Fruit fly (Drosophila melanogaster) whole organism, embryonic: ENCODE results near the gene CG3198.

Experiments
- ATbp ChIP-seq: fragments of 200-800 bp; sonication (Bioruptor generic); optimal IDR thresholded peaks from 2 replicates; lab custom pipeline; 2017; ENCODE audit warnings: missing biosample characterization, mild to moderate bottlenecking, missing genetic modification characterization, missing genetic modification reagents
- Aef1 ChIP-seq: fragments of 200-800 bp; sonication (Bioruptor generic); IDR thresholded peaks from 3 replicates; pipeline ENCODE4 v1.3.6; 2022; ENCODE audit warnings: missing biosample characterization, missing genetic modification characterization
- Atf6 ChIP-seq: fragments of 200-800 bp; sonication (Bioruptor generic); IDR thresholded peaks from 2 replicates; pipeline ENCODE4 v1.3.6; 2022; ENCODE audit warnings: missing biosample characterization, missing genetic modification characterization
- Awh ChIP-seq: fragments of 200-800 bp; sonication (Bioruptor generic); IDR thresholded peaks from 2 replicates; pipeline ENCODE4, ENCODE4 v1.3.6; 2022; ENCODE audit warnings: missing biosample characterization, missing genetic modification characterization
- Bgb ChIP-seq: fragments of 200-800 bp; sonication (Bioruptor generic); IDR thresholded peaks from 2 replicates; pipeline ENCODE4 v1.3.6; 2022; ENCODE audit warnings: missing biosample characterization, missing genetic modification characterization; ENCODE audit not compliant: partially characterized antibody
- CG10959 ChIP-seq: fragments of 200-800 bp; sonication (Bioruptor generic); IDR thresholded peaks from 2 replicates; pipeline ENCODE4 v1.3.6; 2022; ENCODE audit warnings: missing biosample characterization, missing genetic modification characterization
- CG11560 ChIP-seq: fragments of 200-800 bp; sonication (Bioruptor generic); IDR thresholded peaks from 3 replicates; pipeline ENCODE4 v1.3.6; 2022; ENCODE audit warnings: missing biosample characterization, missing genetic modification characterization
- CG12942 ChIP-seq: fragments of 200-800 bp; sonication (Bioruptor generic); optimal IDR thresholded peaks from 3 replicates; lab custom pipeline; 2016; ENCODE audit warnings: missing biosample characterization, missing genetic modification characterization
- CG13894 ChIP-seq: fragments of 200-800 bp; sonication (Bioruptor generic); optimal IDR thresholded peaks from 3 replicates; lab custom pipeline; 2018; ENCODE audit warnings: missing biosample characterization, mild to moderate bottlenecking, missing genetic modification characterization, moderate library complexity
- CG14050 ChIP-seq: fragments of 200-800 bp; sonication (Bioruptor generic); IDR thresholded peaks from 3 replicates; pipeline ENCODE4 v1.3.6; 2022; ENCODE audit warnings: missing biosample characterization, missing genetic modification characterization
- CG1602 ChIP-seq: fragments of 200-800 bp; sonication (Bioruptor generic); optimal IDR thresholded peaks from 3 replicates; lab custom pipeline; 2016; ENCODE audit warnings: missing biosample characterization, missing genetic modification characterization
- CG1647 ChIP-seq: fragments of 200-800 bp; sonication (Bioruptor generic); optimal IDR thresholded peaks from 3 replicates; lab custom pipeline; 2016; ENCODE audit warnings: missing biosample characterization, missing genetic modification characterization
- CG16779 ChIP-seq: fragments of 200-800 bp; sonication (Bioruptor generic); IDR thresholded peaks from 2 replicates; pipeline ENCODE4 v1.3.6; 2022; ENCODE audit warnings: missing biosample characterization, missing genetic modification characterization
- CG17328 ChIP-seq: fragments of 200-800 bp; sonication (Bioruptor generic); IDR thresholded peaks from 2 replicates; pipeline ENCODE4 v1.3.6; 2022; ENCODE audit warnings: missing biosample characterization, missing genetic modification characterization
- CG17359 ChIP-seq: fragments of 200-800 bp; sonication (Bioruptor generic); optimal IDR thresholded peaks from 3 replicates; lab custom pipeline; 2018; ENCODE audit warnings: missing biosample characterization, mild to moderate bottlenecking, missing genetic modification characterization, moderate library complexity
- CG2120 ChIP-seq: fragments of 200-800 bp; sonication (Bioruptor generic); optimal IDR thresholded peaks from 3 replicates; lab custom pipeline; 2016; ENCODE audit warnings: missing biosample characterization, missing genetic modification characterization
- CG32532 ChIP-seq: fragments of 200-800 bp; sonication (Bioruptor generic); IDR thresholded peaks from 2 replicates; pipeline ENCODE4 v1.3.6; 2022; ENCODE audit warnings: missing biosample characterization, missing genetic modification characterization
- CG33557 ChIP-seq: fragments of 200-800 bp; sonication (Bioruptor generic); optimal IDR thresholded peaks from 2 replicates; lab custom pipeline; 2019; ENCODE audit warnings: missing biosample characterization, mild to moderate bottlenecking, missing genetic modification characterization, moderate library complexity
- CG9797 ChIP-seq: fragments of 200-800 bp; sonication (Bioruptor generic); optimal IDR thresholded peaks from 3 replicates; lab custom pipeline; 2018; ENCODE audit warnings: missing biosample characterization, mild to moderate bottlenecking, missing genetic modification characterization
- CHES-1-like ChIP-seq: fragments of 200-800 bp; sonication (Bioruptor generic); optimal IDR thresholded peaks from 2 replicates; lab custom pipeline; 2016; ENCODE audit warnings: missing biosample characterization, missing genetic modification characterization
- Chrac-16 ChIP-seq: fragments of 200-800 bp; sonication (Bioruptor generic); optimal IDR thresholded peaks from 3 replicates; lab custom pipeline; 2016; ENCODE audit warnings: missing biosample characterization, missing genetic modification characterization
- Dfd ChIP-seq, 2 experiments: fragments of >200 bp; optimal IDR thresholded peaks; 2 replicates each; lab custom pipeline; 2017; ENCODE audit warnings: missing biosample characterization in 2 of 2, missing genetic modification characterization in 2 of 2
- Dp ChIP-seq: fragments of 200-800 bp; sonication (Bioruptor generic); optimal IDR thresholded peaks from 2 replicates; lab custom pipeline; 2018; ENCODE audit warnings: missing biosample characterization, mild to moderate bottlenecking, missing genetic modification characterization, moderate library complexity
- Ets65A ChIP-seq: fragments of 200-800 bp; sonication (Bioruptor generic); peaks from one replicate; lab custom pipeline; 2016; ENCODE audit warnings: missing biosample characterization, missing genetic modification characterization
- HLH3B ChIP-seq: fragments of 200-800 bp; sonication (Bioruptor generic); IDR thresholded peaks from 2 replicates; pipeline ENCODE4 v1.3.6; 2022; ENCODE audit warnings: missing biosample characterization, missing genetic modification characterization
- Hr51 ChIP-seq, 2 experiments: fragments of 200-800 bp; sonication (Bioruptor generic); optimal IDR thresholded peaks; 2 replicates in 1 of 2; 3 replicates in 1 of 2; lab custom pipeline; 2016 to 2018; ENCODE audit warnings: missing biosample characterization in 2 of 2, missing genetic modification characterization in 2 of 2, mild to moderate bottlenecking in 1 of 2, moderate library complexity in 1 of 2
- Jarid2 ChIP-seq: fragments of 200-800 bp; sonication (Bioruptor generic); optimal IDR thresholded peaks from 3 replicates; lab custom pipeline; 2017; ENCODE audit warnings: mild to moderate bottlenecking, missing biosample characterization, missing genetic modification reagents, missing genetic modification characterization
- MBD-R2 ChIP-seq: fragments of 200-800 bp; sonication (Bioruptor generic); IDR thresholded peaks from 2 replicates; pipeline ENCODE4 v1.3.6; 2022; ENCODE audit warnings: missing biosample characterization, missing genetic modification characterization
- NFAT ChIP-seq: fragments of 200-800 bp; sonication (Bioruptor generic); IDR thresholded peaks from 2 replicates; pipeline ENCODE4 v1.3.6; 2022; ENCODE audit warnings: missing biosample characterization, missing genetic modification characterization
- PHDP ChIP-seq: fragments of 200-800 bp; sonication (Bioruptor generic); optimal IDR thresholded peaks from 3 replicates; lab custom pipeline; 2018; ENCODE audit warnings: missing biosample characterization, mild to moderate bottlenecking, missing genetic modification characterization, moderate library complexity
- Ravus ChIP-seq: fragments of 200-800 bp; sonication (Bioruptor generic); IDR thresholded peaks from 2 replicates; pipeline ENCODE4 v1.3.6; 2022; ENCODE audit warnings: missing biosample characterization, missing genetic modification characterization
- Sox100B ChIP-seq: fragments of 200-800 bp; sonication (Bioruptor generic); optimal IDR thresholded peaks from 3 replicates; lab custom pipeline; 2018; ENCODE audit warnings: missing biosample characterization, mild to moderate bottlenecking, missing genetic modification characterization
- Ssrp ChIP-seq: fragments of 200-800 bp; sonication (Bioruptor generic); optimal IDR thresholded peaks from 2 replicates; lab custom pipeline; 2018; ENCODE audit warnings: missing biosample characterization, mild to moderate bottlenecking, missing genetic modification characterization, moderate library complexity
- TFAM ChIP-seq: fragments of 200-800 bp; sonication (Bioruptor generic); optimal IDR thresholded peaks from 2 replicates; lab custom pipeline; 2017; ENCODE audit warnings: missing biosample characterization, missing genetic modification characterization, inconsistent platforms
- chif ChIP-seq, 2 experiments: fragments of 200-800 bp; sonication (Bioruptor generic); optimal IDR thresholded peaks; 3 replicates each; lab custom pipeline; 2016; ENCODE audit warnings: missing biosample characterization in 2 of 2, missing genetic modification characterization in 2 of 2
- cwo ChIP-seq: fragments of 200-800 bp; sonication (Bioruptor generic); optimal IDR thresholded peaks from 3 replicates; lab custom pipeline; 2017; ENCODE audit warnings: missing biosample characterization, missing genetic modification characterization, mild to moderate bottlenecking, moderate library complexity, missing genetic modification reagents
- dimm ChIP-seq: fragments of 200-800 bp; sonication (Bioruptor generic); IDR thresholded peaks from 2 replicates; pipeline ENCODE4 v1.3.6; 2022; ENCODE audit warnings: missing biosample characterization, missing genetic modification characterization
- dmrt99B ChIP-seq: fragments of 200-800 bp; sonication (Bioruptor generic); optimal IDR thresholded peaks from 2 replicates; lab custom pipeline; 2018; ENCODE audit warnings: missing biosample characterization, mild to moderate bottlenecking, missing genetic modification characterization, moderate library complexity
- hb ChIP-seq: fragments of 200-800 bp; sonication (Bioruptor generic); IDR thresholded peaks from 3 replicates; pipeline ENCODE4 v1.3.6; 2022; ENCODE audit warnings: missing biosample characterization, missing genetic modification characterization; ENCODE audit not compliant: partially characterized antibody
- hbn ChIP-seq: fragments of 200-800 bp; sonication (Bioruptor generic); IDR thresholded peaks from 2 replicates; pipeline ENCODE4 v1.3.6; 2022; ENCODE audit warnings: missing biosample characterization, missing genetic modification characterization; ENCODE audit not compliant: partially characterized antibody
- klu ChIP-seq: fragments of 200-800 bp; sonication (Bioruptor generic); IDR thresholded peaks from 2 replicates; pipeline ENCODE4 v1.3.6; 2022; ENCODE audit warnings: missing biosample characterization, missing genetic modification characterization
- knrl ChIP-seq: fragments of 200-800 bp; sonication (Bioruptor generic); IDR thresholded peaks from 3 replicates; pipeline ENCODE4 v1.3.6; 2022; ENCODE audit warnings: missing biosample characterization, missing genetic modification characterization; ENCODE audit not compliant: partially characterized antibody
- nerfin-1 ChIP-seq: fragments of 200-800 bp; sonication (Bioruptor generic); optimal IDR thresholded peaks from 3 replicates; lab custom pipeline; 2019; ENCODE audit warnings: missing biosample characterization, mild to moderate bottlenecking, missing genetic modification characterization, moderate library complexity
- nom ChIP-seq: fragments of 200-800 bp; sonication (Bioruptor generic); optimal IDR thresholded peaks from 2 replicates; lab custom pipeline; 2017; ENCODE audit warnings: missing biosample characterization, missing genetic modification characterization, mild to moderate bottlenecking, moderate library complexity, missing genetic modification reagents
- schlank ChIP-seq: fragments of 200-800 bp; sonication (Bioruptor generic); optimal IDR thresholded peaks from 2 replicates; lab custom pipeline; 2018; ENCODE audit warnings: missing biosample characterization, mild to moderate bottlenecking, missing genetic modification characterization
- sisA ChIP-seq: fragments of 200-800 bp; sonication (Bioruptor generic); IDR thresholded peaks from 2 replicates; pipeline ENCODE4 v1.3.6; 2022; ENCODE audit warnings: missing biosample characterization, missing genetic modification characterization
- so ChIP-seq: fragments of 200-800 bp; sonication (Bioruptor generic); IDR thresholded peaks from 3 replicates; pipeline ENCODE4 v1.3.6; 2022; ENCODE audit warnings: missing biosample characterization, missing genetic modification characterization
- z ChIP-seq: fragments of 200-800 bp; sonication (Bioruptor generic); IDR thresholded peaks from 3 replicates; pipeline ENCODE4 v1.3.6; 2022; ENCODE audit warnings: missing biosample characterization, missing genetic modification characterization

Gene CG3198

dm6 chrX:6678635-6679501, 5.1 kb upstream of the CG3198 start, which contains the start of gene ND-ASHI (continued):
- peak; percentile 95 for TF ChIP-seq CG17359
- peak; percentile 99 for TF ChIP-seq CG32532 (GFP tag; lab: Robert Waterston, UW)
- TF ChIP-seq CG1647, result peak; percentile 93
- TF ChIP-seq CG2120 (GFP tag; lab: Kevin White, UChicago), result peak; percentile 98
- peak; percentile 97 for TF ChIP-seq CG17328 (GFP tag; lab: Robert Waterston, UW)
- TF ChIP-seq NFAT (GFP tag; lab: Robert Waterston, UW), result peak; percentile 96
- peak; percentile 95 for TF ChIP-seq PHDP (tag; lab: Kevin White, UChicago)
- peak; percentile 91 for TF ChIP-seq klu (GFP tag; lab: Robert Waterston, UW)
- TF ChIP-seq Dfd (GFP tag; optimal IDR thresholded peaks at IDR 0.05; lab: Kevin White, UChicago), result no peak
- peak; percentile 86 for TF ChIP-seq CG10959 (GFP tag; lab: Robert Waterston, UW)
- peak; percentile 96 for TF ChIP-seq MBD-R2
- TF ChIP-seq CG1602, result peak; percentile 91
- peak; percentile 88 to 90 for TF ChIP-seq chif (GFP tag; optimal IDR thresholded peaks at IDR 0.05; lab: Kevin White, UChicago)
- TF ChIP-seq z (GFP tag; lab: Robert Waterston, UW), result peak; percentile 60; the same call in 2 of the 3 replicates
- TF ChIP-seq dimm (GFP tag; lab: Robert Waterston, UW), result peak; percentile 88
- TF ChIP-seq CG9797 (GFP tag; lab: Kevin White, UChicago), result no peak
- TF ChIP-seq HLH3B (GFP tag; lab: Robert Waterston, UW), result peak; percentile 95
- TF ChIP-seq CG33557, result peak; percentile 81
- peak; percentile 97 for TF ChIP-seq schlank (tag; lab: Kevin White, UChicago)
- TF ChIP-seq sisA (GFP tag; lab: Robert Waterston, UW), result peak; percentile 95
- peak; percentile 84 for TF ChIP-seq Ssrp
- TF ChIP-seq Atf6 (GFP tag; lab: Robert Waterston, UW), result peak; percentile 96
- TF ChIP-seq ATbp (GFP tag; lab: Kevin White, UChicago), result peak; percentile 91
- peak; percentile 85 for TF ChIP-seq CHES-1-like (GFP tag; lab: Kevin White, UChicago)
- TF ChIP-seq hbn (GFP tag; lab: Robert Waterston, UW), result no peak
- TF ChIP-seq CG13894, result peak; percentile 98
- peak; percentile 94 for TF ChIP-seq dmrt99B (tag; lab: Kevin White, UChicago)
- peak; percentile 96 for TF ChIP-seq CG16779 (GFP tag; lab: Robert Waterston, UW)
- peak; percentile 96 for TF ChIP-seq nom (GFP tag; lab: Kevin White, UChicago)
- TF ChIP-seq Jarid2, result no peak
- peak; percentile 83 for TF ChIP-seq nerfin-1 (tag; lab: Kevin White, UChicago)
- peak; percentile 98 for TF ChIP-seq Ets65A (GFP tag; lab: Kevin White, UChicago)
- TF ChIP-seq Aef1 (GFP tag; lab: Robert Waterston, UW), result peak; percentile 95
- TF ChIP-seq Dp (GFP tag; lab: Kevin White, UChicago), result no peak
- peak; percentile 94 for TF ChIP-seq CG14050 (GFP tag; lab: Robert Waterston, UW)
- no peak for TF ChIP-seq Bgb (GFP tag; lab: Robert Waterston, UW)
- peak; percentile 88 to 90 for TF ChIP-seq Hr51 (GFP tag; optimal IDR thresholded peaks at IDR 0.05; lab: Kevin White, UChicago)
- peak; percentile 52 for TF ChIP-seq TFAM
- no peak for TF ChIP-seq knrl (GFP tag; lab: Robert Waterston, UW)
- TF ChIP-seq CG11560 (tag; lab: Robert Waterston, UW), result peak; percentile 89
- peak; percentile 94 for TF ChIP-seq Chrac-16 (GFP tag; lab: Kevin White, UChicago)
- no peak for TF ChIP-seq hb (GFP tag; lab: Robert Waterston, UW)
- TF ChIP-seq Sox100B (GFP tag; lab: Kevin White, UChicago), result peak; percentile 86
- TF ChIP-seq Awh (GFP tag; lab: Robert Waterston, UW), result peak; percentile 94
- TF ChIP-seq Ravus (GFP tag; lab: Robert Waterston, UW), result peak; percentile 85
- peak; percentile 94 for TF ChIP-seq so
- peak; percentile 87 for TF ChIP-seq CG12942 (GFP tag; lab: Kevin White, UChicago)
- peak; percentile 94 for TF ChIP-seq cwo
